Worm (Caenorhabditis elegans) whole organism, early embryonic: ENCODE data around the gene T21B10.3.

Experiments used
- aly-1 ChIP-seq: sonication (generic microtip); optimal IDR thresholded peaks from 2 replicates; lab custom pipeline; 2016; ENCODE audit warnings: missing genetic modification characterization, missing compliant biosample characterization
- ama-1 ChIP-seq: fragments of 150-350 bp; optimal IDR thresholded peaks from 2 replicates; lab custom pipeline; 2014
- hmbx-1 ChIP-seq: sonication (generic microtip); optimal IDR thresholded peaks from 2 replicates; lab custom pipeline; 2016; ENCODE audit warnings: mild to moderate bottlenecking, missing genetic modification characterization, missing compliant biosample characterization
- pes-1 ChIP-seq: fragments of 200-800 bp; sonication (Bioruptor generic); IDR thresholded peaks from 2 replicates; pipeline ENCODE4 v1.3.6; 2022; ENCODE audit warnings: missing genetic modification reagents, missing genetic modification characterization, missing compliant biosample characterization
- scrt-1 ChIP-seq: fragments of 200-800 bp; sonication (Bioruptor generic); IDR thresholded peaks from 2 replicates; pipeline ENCODE4 v1.3.6; 2022; ENCODE audit warnings: missing genetic modification characterization, missing compliant biosample characterization
- tbx-37 ChIP-seq: fragments of 200-800 bp; sonication (Bioruptor generic); conservative IDR thresholded peaks from 2 replicates; pipeline ENCODE4 v1.3.6; 2022; ENCODE audit warnings: missing genetic modification reagents, missing genetic modification characterization, missing compliant biosample characterization
- tra-4 ChIP-seq: sonication (generic microtip); optimal IDR thresholded peaks from 2 replicates; lab custom pipeline; 2017; ENCODE audit warnings: missing genetic modification characterization, missing compliant biosample characterization

DNA sequence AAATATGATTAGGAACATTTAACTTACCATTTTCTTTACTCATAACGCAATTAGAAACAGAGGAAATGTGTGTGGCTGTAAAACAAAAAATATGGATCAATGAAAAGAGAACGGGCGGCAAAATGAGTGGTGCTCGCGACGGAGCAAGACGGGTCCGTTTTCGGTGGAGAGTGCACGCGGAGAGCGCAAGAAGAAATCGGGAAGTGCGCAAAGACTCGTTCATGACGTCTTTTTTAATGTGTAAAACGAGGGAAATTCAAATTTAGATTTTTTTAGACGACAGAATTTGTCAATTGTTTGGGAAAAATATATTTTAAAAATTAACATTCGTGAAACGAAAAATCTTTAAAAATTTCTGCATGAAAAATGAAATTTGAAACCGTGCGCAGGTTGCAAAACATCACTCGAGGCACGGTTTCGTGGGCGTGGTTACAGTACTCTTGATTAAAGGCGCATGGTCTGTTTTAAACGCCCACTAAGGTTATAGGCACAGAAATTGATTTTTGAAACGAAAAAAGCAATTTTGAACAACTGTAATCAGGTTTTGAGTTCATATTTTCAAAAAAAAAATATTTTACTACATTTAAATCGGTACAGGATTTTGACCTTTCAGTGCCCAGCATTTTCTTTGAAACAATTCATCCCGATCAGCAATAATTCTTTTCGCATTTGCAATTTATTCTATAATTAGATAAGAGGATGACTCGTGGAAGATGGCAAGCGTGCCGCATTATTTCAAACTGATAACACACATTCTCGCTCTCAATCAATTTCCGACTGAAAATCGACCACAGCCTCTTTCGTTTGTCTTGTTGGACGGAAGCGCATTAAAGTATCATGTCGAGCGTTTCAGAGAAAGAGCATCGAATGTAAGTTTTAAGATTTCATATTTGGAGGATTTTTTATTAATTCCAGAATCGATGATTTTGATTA is 35.3 kb downstream of the T21B10.3 start, which contains the start of the genes szy-20 and C18E9.5:
- no peak; the same call in 1 of the 2 replicates for TF ChIP-seq pes-1 (GFP tag; lab: Robert Waterston, UW)
- no peak for TF ChIP-seq tra-4 (tag; lab: Kevin White, UChicago)
- no peak for TF ChIP-seq ama-1 (lab: Kevin White, UChicago)
- TF ChIP-seq aly-1 = no peak
- no peak for TF ChIP-seq scrt-1 (GFP tag; lab: Robert Waterston, UW)
- 0 out of 2 replicates have a peak, but pooled peaks have one; percentile 22 for TF ChIP-seq tbx-37 (GFP tag; lab: Robert Waterston, UW)
- TF ChIP-seq hmbx-1 = no peak
